Worm (Caenorhabditis elegans): ENCODE data around the gene ZC250.5.

The ZC250.5 gene

ce11 chrV:5836616-5836982 lies 31.0 kb downstream of the ZC250.5 start, which contains the start of gene col-140:
TSS of gene col-140 (minus strand) at chrV:5836834.
- TF ChIP-seq lin-40 (tag; optimal IDR thresholded peaks at IDR 0.05): peak; percentile 51
- no peak for TF ChIP-seq tlf-1 (GFP tag; optimal IDR thresholded peaks at IDR 0.05)
- TF ChIP-seq D2030.7 (GFP tag; IDR thresholded peaks at IDR 0.05): no peak
- no peak for TF ChIP-seq pbrm-1 (GFP tag; IDR thresholded peaks at IDR 0.05)

DNA sequence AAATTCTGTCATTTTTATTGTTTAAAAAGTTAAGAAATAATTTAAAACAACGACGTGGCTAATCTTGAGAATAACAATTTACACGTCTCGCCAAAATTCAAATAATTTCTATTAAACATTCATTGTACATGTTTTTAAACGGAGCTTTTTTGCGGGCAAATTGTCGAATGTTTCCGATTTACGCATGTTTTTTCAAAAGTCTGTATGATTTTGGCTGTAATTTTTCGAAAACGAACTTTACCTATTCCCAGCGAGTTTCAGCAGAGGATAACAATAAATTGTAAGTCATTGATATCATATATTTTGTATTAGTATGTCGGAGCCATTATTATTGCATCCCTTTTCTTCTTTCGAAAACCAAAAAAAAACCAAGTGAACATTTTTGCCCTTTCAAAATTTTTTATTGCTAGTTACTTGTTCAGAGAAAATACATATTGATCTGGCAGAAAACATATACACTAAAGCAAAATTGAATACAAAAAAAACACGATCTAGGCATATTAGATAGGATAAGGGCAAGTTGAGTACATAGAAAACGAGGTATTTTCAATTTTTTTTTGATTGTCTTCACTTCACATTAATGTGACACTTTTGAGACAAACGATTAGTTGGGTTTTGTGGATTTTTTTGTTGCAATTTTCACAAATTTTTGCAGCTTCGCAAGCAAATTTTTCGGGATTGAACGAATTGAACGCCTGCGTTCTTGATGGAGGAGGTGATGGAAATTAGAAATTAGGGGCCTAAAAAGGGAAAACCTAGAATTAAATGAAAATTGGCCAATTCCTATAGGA lies 33.2 kb downstream of the ZC250.5 start, which contains the start of gene F26F12.2:
Gene F26F12.2, minus strand, starts transcription at position 38 of the 791 bp plus-strand sequence.
- TF ChIP-seq Y53F4B.3 (GFP tag; IDR thresholded peaks at IDR 0.05) (no peak; the same call in 1 of the 2 replicates), cebp-2 (GFP tag; IDR thresholded peaks at IDR 0.05) (0 out of 2 replicates have a peak, but pooled peaks have one; percentile 41), mes-4 (tag; optimal IDR thresholded peaks at IDR 0.05) (no peak), madf-6 (GFP tag; IDR thresholded peaks at IDR 0.05) (0 out of 2 replicates have a peak, but pooled peaks have one; percentile 4), rec-8 (tag; optimal IDR thresholded peaks at IDR 0.05) (no peak), repo-1 (tag; optimal IDR thresholded peaks at IDR 0.05) (peak; percentile 48), lin-26 (GFP tag; IDR thresholded peaks at IDR 0.05) (no peak), ets-4 (GFP tag; optimal IDR thresholded peaks at IDR 0.05) (no peak), lin-54 (GFP tag; optimal IDR thresholded peaks at IDR 0.05) (no peak), Y95B8A.8 (GFP tag; IDR thresholded peaks at IDR 0.05) (0 out of 2 replicates have a peak, but pooled peaks have one; percentile 56), F57C9.4 (tag; optimal IDR thresholded peaks at IDR 0.05) (peak; percentile 46), ceh-27 (GFP tag; optimal IDR thresholded peaks at IDR 0.05) (no peak), egl-18 (GFP tag; IDR thresholded peaks at IDR 0.05) (no peak), let-607 (tag; optimal IDR thresholded peaks at IDR 0.05) (no peak), F39B2.1 (GFP tag; IDR thresholded peaks at IDR 0.05) (no peak), madf-10 (tag; optimal IDR thresholded peaks at IDR 0.05) (no peak), Y79H2A.3 (GFP tag; conservative IDR thresholded peaks at IDR 0.05) (no peak), dox-1 (GFP tag; IDR thresholded peaks at IDR 0.05) (no peak), ama-1 (optimal IDR thresholded peaks at IDR 0.05) (peak; percentile 47), ama-1 (GFP tag; optimal IDR thresholded peaks at IDR 0.05) (no peak), ztf-6 (GFP tag; IDR thresholded peaks at IDR 0.05) (no peak), attf-5 (GFP tag; optimal IDR thresholded peaks at IDR 0.05) (peak; percentile 43), atf-7 (tag; optimal IDR thresholded peaks at IDR 0.05) (peak; percentile 19), bed-1 (GFP tag; IDR thresholded peaks at IDR 0.05) (no peak), ztf-28 (GFP tag; IDR thresholded peaks at IDR 0.05) (peak; percentile 10; the same call in 1 of the 2 replicates), nhr-27 (tag; optimal IDR thresholded peaks at IDR 0.05) (no peak), rpc-1 (optimal IDR thresholded peaks at IDR 0.05) (no peak), rpc-1 (tag; optimal IDR thresholded peaks at IDR 0.05) (no peak), ZK185.1 (tag; optimal IDR thresholded peaks at IDR 0.05; ENCODE audit: poor library complexity, severe bottlenecking) (peak; percentile 75), fkh-3 (tag; optimal IDR thresholded peaks at IDR 0.05) (peak; percentile 26), ztf-25 (GFP tag; IDR thresholded peaks at IDR 0.05) (no peak), C17E4.6 (GFP tag; IDR thresholded peaks at IDR 0.05) (no peak), rcor-1 (GFP tag; IDR thresholded peaks at IDR 0.05) (no peak), F37B4.10 (GFP tag; IDR thresholded peaks at IDR 0.05) (0 out of 2 replicates have a peak, but pooled peaks have one; percentile 43), him-1 (tag; optimal IDR thresholded peaks at IDR 0.05) (no peak), C06A6.2 (GFP tag; conservative IDR thresholded peaks at IDR 0.05) (no peak; the same call in 1 of the 2 replicates), ceh-40 (GFP tag; IDR thresholded peaks at IDR 0.05) (no peak), chd-7 (tag; optimal IDR thresholded peaks at IDR 0.05) (peak; percentile 25), akir-1 (GFP tag; optimal IDR thresholded peaks at IDR 0.05) (no peak), zim-3 (tag; optimal IDR thresholded peaks at IDR 0.05) (no peak), gei-17 (GFP tag; optimal IDR thresholded peaks at IDR 0.05) (no peak), F52B5.7 (tag; optimal IDR thresholded peaks at IDR 0.05) (no peak), ceh-91 (GFP tag; IDR thresholded peaks at IDR 0.05) (no peak)

Measured in whole organism, young adult.